Fruit fly (Drosophila melanogaster) S2 (cell line): ENCODE measurements around the gene CG4928.

Experiments used
- CG8478 ChIP-seq: fragments of >200 bp; optimal IDR thresholded peaks from 2 replicates; lab custom pipeline; 2018
- CTCF ChIP-seq, 2 experiments: fragments of >200 bp; optimal IDR thresholded peaks; 2 replicates each; lab custom pipeline; 2018

- TF ChIP-seq CTCF (optimal IDR thresholded peaks at IDR 0.05; lab: Kevin White, UChicago) (no peak), CG8478 (lab: Kevin White, UChicago) (no peak)
These were observed 73.9 kb downstream of the CG4928 start for dm6 chrX:16986928-16987327.
